Worm (Caenorhabditis elegans) whole organism, late embryonic: Measurements from ENCODE around the gene Y70C5A.3.

Experiments used
- C08G9.2 ChIP-seq: sonication (generic microtip); optimal IDR thresholded peaks from 2 replicates; lab custom pipeline; 2016; ENCODE audit warnings: mild to moderate bottlenecking, missing genetic modification characterization, moderate library complexity, missing compliant biosample characterization
- C38D4.7 ChIP-seq: fragments of 200-800 bp; sonication (Bioruptor generic); optimal IDR thresholded peaks from 2 replicates; lab custom pipeline; 2018; ENCODE audit warnings: mild to moderate bottlenecking, missing genetic modification characterization, moderate library complexity, missing compliant biosample characterization
- K02D7.2 ChIP-seq: sonication (generic microtip); optimal IDR thresholded peaks from 2 replicates; lab custom pipeline; 2017; ENCODE audit warnings: mild to moderate bottlenecking, missing genetic modification characterization, missing compliant biosample characterization
- Y22D7AL.16 ChIP-seq: sonication (generic microtip); optimal IDR thresholded peaks from 2 replicates; lab custom pipeline; 2016; ENCODE audit warnings: missing genetic modification characterization, missing compliant biosample characterization
- ama-1 ChIP-seq: fragments of 150-350 bp; optimal IDR thresholded peaks from 2 replicates; lab custom pipeline; 2014
- ceh-14 ChIP-seq: sonication (generic microtip); optimal IDR thresholded peaks from 2 replicates; lab custom pipeline; 2016; ENCODE audit warnings: missing genotype, missing genetic modification characterization, missing compliant biosample characterization
- ceh-19 ChIP-seq: fragments of 200-800 bp; sonication (Bioruptor generic); optimal IDR thresholded peaks from 2 replicates; lab custom pipeline; 2018; ENCODE audit warnings: mild to moderate bottlenecking, missing genetic modification characterization, missing compliant biosample characterization
- ceh-2 ChIP-seq: sonication (generic microtip); optimal IDR thresholded peaks from 2 replicates; lab custom pipeline; 2016; ENCODE audit warnings: missing genotype, missing genetic modification characterization, missing compliant biosample characterization
- ceh-22 ChIP-seq: sonication (generic microtip); optimal IDR thresholded peaks from 2 replicates; lab custom pipeline; 2017; ENCODE audit warnings: missing biosample characterization, missing genetic modification characterization
- ceh-34 ChIP-seq: sonication (generic microtip); optimal IDR thresholded peaks from 2 replicates; lab custom pipeline; 2016; ENCODE audit warnings: mild to moderate bottlenecking, missing genetic modification characterization, missing compliant biosample characterization
- ceh-45 ChIP-seq: fragments of 200-800 bp; sonication (Bioruptor generic); IDR thresholded peaks from 2 replicates; pipeline ENCODE4 v1.3.6; 2022; ENCODE audit warnings: missing genetic modification reagents, missing genetic modification characterization, missing compliant biosample characterization
- ceh-6 ChIP-seq: fragments of 200-800 bp; sonication (Bioruptor generic); optimal IDR thresholded peaks from 2 replicates; lab custom pipeline; 2018; ENCODE audit warnings: mild to moderate bottlenecking, missing genetic modification characterization, missing compliant biosample characterization
- ceh-9 ChIP-seq: sonication (generic microtip); optimal IDR thresholded peaks from 2 replicates; lab custom pipeline; 2016; ENCODE audit warnings: mild to moderate bottlenecking, missing genetic modification characterization, inconsistent platforms, missing compliant biosample characterization
- che-1 ChIP-seq: sonication (generic microtip); optimal IDR thresholded peaks from 2 replicates; lab custom pipeline; 2016; ENCODE audit warnings: mild to moderate bottlenecking, missing genetic modification characterization, missing compliant biosample characterization
- dmd-4 ChIP-seq: sonication (generic microtip); optimal IDR thresholded peaks from 2 replicates; lab custom pipeline; 2016; ENCODE audit warnings: borderline replicate concordance, missing genetic modification characterization, missing compliant biosample characterization
- dve-1 ChIP-seq: sonication (generic microtip); optimal IDR thresholded peaks from 2 replicates; lab custom pipeline; 2017; ENCODE audit warnings: antibody characterized with exemption, mild to moderate bottlenecking, missing genetic modification characterization, missing compliant biosample characterization
- elt-2 ChIP-seq: sonication (generic microtip); optimal IDR thresholded peaks from 2 replicates; lab custom pipeline; 2016; ENCODE audit warnings: missing genetic modification reagents, missing genetic modification characterization, missing compliant biosample characterization
- ets-4 ChIP-seq: sonication (generic microtip); optimal IDR thresholded peaks from 2 replicates; lab custom pipeline; 2016; ENCODE audit warnings: missing genetic modification characterization, missing compliant biosample characterization
- eyg-1 ChIP-seq: sonication (generic microtip); optimal IDR thresholded peaks from 2 replicates; lab custom pipeline; 2016; ENCODE audit warnings: missing genotype, missing genetic modification characterization, missing compliant biosample characterization
- fax-1 ChIP-seq: sonication (generic microtip); optimal IDR thresholded peaks from 2 replicates; lab custom pipeline; 2016; ENCODE audit warnings: missing genotype, missing genetic modification characterization, missing compliant biosample characterization
- fkh-10 ChIP-seq: fragments of 150-350 bp; optimal IDR thresholded peaks from 2 replicates; lab custom pipeline; 2014; ENCODE audit warnings: missing biosample characterization, missing genetic modification reagents, missing genetic modification characterization
- fkh-6 ChIP-seq: sonication (generic microtip); optimal IDR thresholded peaks from 2 replicates; lab custom pipeline; 2016; ENCODE audit warnings: missing genetic modification characterization, missing compliant biosample characterization
- hlh-13 ChIP-seq: fragments of 200-800 bp; sonication (Bioruptor generic); optimal IDR thresholded peaks from 2 replicates; lab custom pipeline; 2018; ENCODE audit warnings: mild to moderate bottlenecking, missing genetic modification characterization, missing compliant biosample characterization
- hlh-6 ChIP-seq: sonication (generic microtip); optimal IDR thresholded peaks from 2 replicates; lab custom pipeline; 2016; ENCODE audit warnings: missing genotype, missing genetic modification characterization, missing compliant biosample characterization
- hlh-8 ChIP-seq: sonication (generic microtip); optimal IDR thresholded peaks from 2 replicates; lab custom pipeline; 2016; ENCODE audit warnings: missing genotype, missing genetic modification characterization, missing compliant biosample characterization
- lim-6 ChIP-seq: sonication (generic microtip); optimal IDR thresholded peaks from 2 replicates; lab custom pipeline; 2016; ENCODE audit warnings: missing genetic modification characterization, missing compliant biosample characterization
- lin-11 ChIP-seq: fragments of 200-800 bp; sonication (Bioruptor generic); optimal IDR thresholded peaks from 2 replicates; lab custom pipeline; 2018; ENCODE audit warnings: mild to moderate bottlenecking, missing genetic modification characterization, missing compliant biosample characterization
- madf-2 ChIP-seq: sonication (generic microtip); optimal IDR thresholded peaks from 2 replicates; lab custom pipeline; 2017; ENCODE audit warnings: missing genetic modification characterization, missing compliant biosample characterization
- mec-3 ChIP-seq: sonication (generic microtip); optimal IDR thresholded peaks from 2 replicates; lab custom pipeline; 2016; ENCODE audit warnings: borderline replicate concordance, missing genetic modification characterization, missing compliant biosample characterization
- npax-4 ChIP-seq: sonication (generic microtip); optimal IDR thresholded peaks from 2 replicates; lab custom pipeline; 2016; ENCODE audit warnings: missing genetic modification characterization, missing compliant biosample characterization
- odd-2 ChIP-seq: sonication (generic microtip); optimal IDR thresholded peaks from 2 replicates; lab custom pipeline; 2017; ENCODE audit warnings: antibody characterized with exemption, mild to moderate bottlenecking, missing genetic modification characterization, missing compliant biosample characterization
- pag-3 ChIP-seq: sonication (generic microtip); optimal IDR thresholded peaks from 2 replicates; lab custom pipeline; 2016; ENCODE audit warnings: missing compliant biosample characterization, missing genetic modification characterization, borderline replicate concordance
- pat-9 ChIP-seq: fragments of 200-800 bp; sonication (Bioruptor generic); optimal IDR thresholded peaks from 2 replicates; lab custom pipeline; 2018; ENCODE audit warnings: mild to moderate bottlenecking, missing genetic modification characterization, moderate library complexity, missing compliant biosample characterization
- pha-4 ChIP-seq: fragments of 150-350 bp; optimal IDR thresholded peaks from 2 replicates; lab custom pipeline; 2018; ENCODE audit warnings: missing biosample characterization, missing genetic modification reagents, missing genetic modification characterization
- rnt-1 ChIP-seq: sonication (generic microtip); optimal IDR thresholded peaks from 2 replicates; lab custom pipeline; 2016; ENCODE audit warnings: missing genetic modification characterization, missing compliant biosample characterization
- sdc-2 ChIP-seq: sonication (generic microtip); optimal IDR thresholded peaks from 2 replicates; lab custom pipeline; 2016; ENCODE audit warnings: missing genotype, missing genetic modification characterization, missing compliant biosample characterization
- sox-4 ChIP-seq: sonication (generic microtip); optimal IDR thresholded peaks from 2 replicates; lab custom pipeline; 2017; ENCODE audit warnings: mild to moderate bottlenecking, missing genetic modification characterization, inconsistent platforms, missing compliant biosample characterization
- syd-9 ChIP-seq: sonication (generic microtip); optimal IDR thresholded peaks from 2 replicates; lab custom pipeline; 2016; ENCODE audit warnings: mild to moderate bottlenecking, missing genetic modification characterization, moderate library complexity, missing compliant biosample characterization
- ttx-3 ChIP-seq: sonication (generic microtip); optimal IDR thresholded peaks from 2 replicates; lab custom pipeline; 2016; ENCODE audit warnings: missing genetic modification reagents, missing genetic modification characterization, missing compliant biosample characterization
- unc-55 ChIP-seq: sonication (generic microtip); optimal IDR thresholded peaks from 2 replicates; lab custom pipeline; 2017; ENCODE audit warnings: missing biosample characterization, missing genetic modification reagents, missing genetic modification characterization
- unc-86 ChIP-seq: sonication (generic microtip); optimal IDR thresholded peaks from 2 replicates; lab custom pipeline; 2016; ENCODE audit warnings: missing genetic modification characterization, missing compliant biosample characterization
- zip-5 ChIP-seq: sonication (generic microtip); optimal IDR thresholded peaks from 2 replicates; lab custom pipeline; 2016; ENCODE audit warnings: missing genetic modification characterization, missing compliant biosample characterization
- ztf-16 ChIP-seq: sonication (generic microtip); optimal IDR thresholded peaks from 2 replicates; lab custom pipeline; 2017; ENCODE audit warnings: missing genetic modification characterization, missing compliant biosample characterization

Y70C5A.3 gene

ce11 chrV:16629600-16629999 is 8.9 kb upstream of the Y70C5A.3 start, which contains the start of gene srd-21:
srd-21 (plus strand) TSS chrV:16629900.
- no peak for TF ChIP-seq fkh-6
- no peak for TF ChIP-seq pag-3
- no peak for TF ChIP-seq ztf-16 (tag; lab: Kevin White, UChicago)
- TF ChIP-seq C38D4.7 (GFP tag; lab: Kevin White, UChicago) = no peak
- no peak for TF ChIP-seq hlh-8 (tag; lab: Kevin White, UChicago)
- no peak for TF ChIP-seq ceh-45 (GFP tag; lab: Robert Waterston, UW)
- TF ChIP-seq dve-1 (tag; lab: Kevin White, UChicago) = no peak
- TF ChIP-seq dmd-4 (tag; lab: Kevin White, UChicago) = no peak
- no peak for TF ChIP-seq ceh-9 (tag; lab: Kevin White, UChicago)
- no peak for TF ChIP-seq npax-4 (tag; lab: Kevin White, UChicago)
- no peak for TF ChIP-seq ceh-2 (tag; lab: Kevin White, UChicago)
- no peak for TF ChIP-seq C08G9.2 (tag; lab: Kevin White, UChicago)
- no peak for TF ChIP-seq ceh-34 (tag; lab: Kevin White, UChicago)
- no peak for TF ChIP-seq fax-1 (tag; lab: Kevin White, UChicago)
- no peak for TF ChIP-seq che-1 (tag; lab: Kevin White, UChicago)
- no peak for TF ChIP-seq ceh-6 (GFP tag; lab: Kevin White, UChicago)
- no peak for TF ChIP-seq zip-5 (tag; lab: Kevin White, UChicago)

- TF ChIP-seq hlh-6 (tag; lab: Kevin White, UChicago) (no peak), sdc-2 (tag; lab: Kevin White, UChicago) (peak; percentile 62)
Measured at ce11 chrV:16628991-16629390, 8.3 kb upstream of the Y70C5A.3 start, which contains the start of gene W06G6.2. W06G6.2 (plus strand) TSS chrV:16629291.

ce11 chrV:16627962-16628361 is 7.2 kb upstream of the Y70C5A.3 start, which contains the start of gene oac-53:
oac-53 (minus strand) TSS chrV:16627970.
- peak; percentile 32 for TF ChIP-seq elt-2 (tag; lab: Kevin White, UChicago)
- TF ChIP-seq hlh-6 (tag; lab: Kevin White, UChicago) = no peak
- TF ChIP-seq unc-86 = no peak
- no peak for TF ChIP-seq ceh-19 (GFP tag; lab: Kevin White, UChicago)
- TF ChIP-seq syd-9 = no peak

ce11 chrV:16622754-16623261 is 2.1 kb upstream of the Y70C5A.3 start, which contains the start of gene Y70C5A.2:
Y70C5A.2 (minus strand) TSS chrV:16623211.
- TF ChIP-seq pag-3 (peak; percentile 82), fkh-10 (GFP tag; lab: Kevin White, UChicago) (no peak)

ce11 chrV:16621894-16622293 is 1.2 kb upstream of the Y70C5A.3 start:
- peak; percentile 56 for TF ChIP-seq ttx-3 (tag; lab: Kevin White, UChicago)
- no peak for TF ChIP-seq ceh-9 (tag; lab: Kevin White, UChicago)
- no peak for TF ChIP-seq hlh-13 (GFP tag; lab: Kevin White, UChicago)
- no peak for TF ChIP-seq ets-4 (tag; lab: Kevin White, UChicago)
- TF ChIP-seq eyg-1 (tag; lab: Kevin White, UChicago) = no peak
- no peak for TF ChIP-seq odd-2
- TF ChIP-seq ztf-16 (tag; lab: Kevin White, UChicago) = no peak
- no peak for TF ChIP-seq unc-86
- TF ChIP-seq fkh-6 = no peak
- no peak for TF ChIP-seq pha-4
- TF ChIP-seq ceh-22 (tag; lab: Kevin White, UChicago) = no peak
- TF ChIP-seq npax-4 (tag; lab: Kevin White, UChicago) = no peak
- no peak for TF ChIP-seq K02D7.2 (tag; lab: Kevin White, UChicago)
- no peak for TF ChIP-seq ceh-14 (tag; lab: Kevin White, UChicago)
- TF ChIP-seq unc-55 (GFP tag; lab: Kevin White, UChicago) = no peak
- TF ChIP-seq Y22D7AL.16 (tag; lab: Kevin White, UChicago) = no peak
- peak; percentile 57 for TF ChIP-seq ceh-6 (GFP tag; lab: Kevin White, UChicago)
- peak; percentile 24 for TF ChIP-seq pat-9 (tag; lab: Kevin White, UChicago)
- peak; percentile 26 for TF ChIP-seq elt-2 (tag; lab: Kevin White, UChicago)
- no peak for TF ChIP-seq ceh-2 (tag; lab: Kevin White, UChicago)
- TF ChIP-seq mec-3 (tag; lab: Kevin White, UChicago) = no peak
- TF ChIP-seq lim-6 (tag; lab: Kevin White, UChicago) = no peak
- peak; percentile 45 for TF ChIP-seq lin-11 (tag; lab: Kevin White, UChicago)
- TF ChIP-seq rnt-1 (tag; lab: Kevin White, UChicago) = no peak
- no peak for TF ChIP-seq ama-1 (lab: Kevin White, UChicago)
- TF ChIP-seq fax-1 (tag; lab: Kevin White, UChicago) = no peak
- no peak for TF ChIP-seq madf-2
- no peak for TF ChIP-seq sox-4
